Fruit fly (Drosophila melanogaster): ENCODE results near the gene mael.

The mael gene

DNA sequence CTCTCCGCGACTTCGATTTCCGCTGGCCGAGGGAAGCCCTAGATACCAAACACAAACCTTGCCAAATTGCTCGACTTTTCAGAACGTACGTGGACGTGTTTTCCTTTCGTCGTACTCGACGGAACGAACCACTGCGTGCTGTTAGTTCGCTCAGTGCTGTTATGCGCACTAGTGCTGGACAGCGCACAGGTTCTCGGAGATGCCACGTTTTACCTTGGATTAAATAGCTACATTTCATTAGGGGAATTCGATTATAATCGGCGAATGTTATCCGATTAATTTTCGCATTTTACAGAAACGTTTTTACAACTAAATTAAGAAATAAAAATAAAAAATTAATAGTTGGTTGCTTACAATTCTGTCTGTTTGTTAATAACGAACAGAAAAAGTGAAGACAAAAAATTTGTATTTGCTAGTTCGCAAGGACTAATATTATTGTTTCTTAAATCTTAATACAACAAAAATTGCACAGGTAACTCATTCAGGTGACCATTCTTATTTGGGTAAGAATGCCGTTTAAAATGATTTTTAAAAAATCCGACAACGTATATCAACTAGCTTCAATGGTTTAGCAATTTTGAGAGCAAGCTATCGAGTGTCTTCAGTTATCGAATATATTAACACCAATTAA, 3.8 kb upstream of the mael start, which contains the start of the genes ArfGAP3 and CG32452 (continued):
- peak; percentile 72 for TF ChIP-seq Lhr (GFP tag; optimal IDR thresholded peaks at IDR 0.05)
- peak; percentile 67 for TF ChIP-seq CG9215 (GFP tag; IDR thresholded peaks at IDR 0.05)
- peak; percentile 67 for TF ChIP-seq bab2 (GFP tag; optimal IDR thresholded peaks at IDR 0.05)
- TF ChIP-seq Dp (GFP tag; optimal IDR thresholded peaks at IDR 0.05), result peak; percentile 51
- peak; percentile 66 for TF ChIP-seq zen (tag; optimal IDR thresholded peaks at IDR 0.05)
- no peak for TF ChIP-seq lov (optimal IDR thresholded peaks at IDR 0.05)
- peak; percentile 45; the same call in 1 of the 3 replicates for TF ChIP-seq lov (GFP tag; IDR thresholded peaks at IDR 0.05)
- TF ChIP-seq CG6654 (GFP tag; optimal IDR thresholded peaks at IDR 0.05), result no peak
- TF ChIP-seq pnt (GFP tag; optimal IDR thresholded peaks at IDR 0.05), result peak; percentile 2
- TF ChIP-seq bcd (GFP tag; optimal IDR thresholded peaks at IDR 0.05), result peak; percentile 67
- peak; percentile 61 for TF ChIP-seq BtbVII (GFP tag; optimal IDR thresholded peaks at IDR 0.05)
- peak; percentile 74 for TF ChIP-seq CG18619 (GFP tag; optimal IDR thresholded peaks at IDR 0.05)
- TF ChIP-seq Taf1 (GFP tag; IDR thresholded peaks at IDR 0.05), result no peak
- peak; percentile 32; the same call in 1 of the 3 replicates for TF ChIP-seq Optix (GFP tag; IDR thresholded peaks at IDR 0.05)
- no peak for TF ChIP-seq fd64A (GFP tag; optimal IDR thresholded peaks at IDR 0.05)
- peak; percentile 31; the same call in 1 of the 2 replicates for TF ChIP-seq E2f1 (GFP tag; IDR thresholded peaks at IDR 0.05)
- TF ChIP-seq Oli (tag; optimal IDR thresholded peaks at IDR 0.05), result peak; percentile 57
- TF ChIP-seq CG8281 (tag; optimal IDR thresholded peaks at IDR 0.05), result peak; percentile 38
- no peak for TF ChIP-seq Kr (GFP tag; optimal IDR thresholded peaks at IDR 0.05)
- TF ChIP-seq gsb-n (tag; optimal IDR thresholded peaks at IDR 0.05), result peak; percentile 68
- peak; percentile 51; the same call in 1 of the 2 replicates for TF ChIP-seq esg (GFP tag; conservative IDR thresholded peaks at IDR 0.05)
- peak in 1 of 2 experiments; percentile 64 for TF ChIP-seq bsh (GFP tag; optimal IDR thresholded peaks at IDR 0.05)
- TF ChIP-seq bbx (GFP tag; IDR thresholded peaks at IDR 0.05; ENCODE audit: partially characterized antibody), result peak; percentile 26; the same call in 1 of the 2 replicates
- no peak for TF ChIP-seq Lim3 (GFP tag; IDR thresholded peaks at IDR 0.05)
- peak; percentile 50 for TF ChIP-seq CG3281 (GFP tag; optimal IDR thresholded peaks at IDR 0.05)
- 0 out of 2 replicates have a peak, but pooled peaks have one; percentile 36 for TF ChIP-seq wdn (GFP tag; IDR thresholded peaks at IDR 0.05)
- TF ChIP-seq ro (GFP tag; IDR thresholded peaks at IDR 0.05), result no peak
- TF ChIP-seq CG14860 (GFP tag; IDR thresholded peaks at IDR 0.05; ENCODE audit: partially characterized antibody), result no peak
- TF ChIP-seq Gsc (GFP tag; IDR thresholded peaks at IDR 0.05), result no peak
- TF ChIP-seq eve (GFP tag; optimal IDR thresholded peaks at IDR 0.05), result no peak
- TF ChIP-seq CG13287 (GFP tag; IDR thresholded peaks at IDR 0.05; ENCODE audit: partially characterized antibody), result peak; percentile 68
- TF ChIP-seq en (GFP tag; optimal IDR thresholded peaks at IDR 0.05), result peak; percentile 5
- TF ChIP-seq zen2 (GFP tag; IDR thresholded peaks at IDR 0.05; ENCODE audit: partially characterized antibody), result peak; percentile 27; the same call in 2 of the 3 replicates
- peak; percentile 68 to 82 for TF ChIP-seq dpn (GFP tag; optimal IDR thresholded peaks at IDR 0.05)
- TF ChIP-seq Hmx (GFP tag; optimal IDR thresholded peaks at IDR 0.05), result no peak
- peak; percentile 66 for TF ChIP-seq PHDP (tag; optimal IDR thresholded peaks at IDR 0.05)
- peak; percentile 58 for TF ChIP-seq CG17802 (tag; optimal IDR thresholded peaks at IDR 0.05)
- TF ChIP-seq CG1024 (GFP tag; IDR thresholded peaks at IDR 0.05), result 0 out of 2 replicates have a peak, but pooled peaks have one; percentile 28
- TF ChIP-seq CG6175 (GFP tag; IDR thresholded peaks at IDR 0.05), result peak; percentile 34; the same call in 1 of the 3 replicates
- TF ChIP-seq CG10267 (tag; optimal IDR thresholded peaks at IDR 0.05), result peak; percentile 91
- peak; percentile 81 for TF ChIP-seq CG10543 (GFP tag; optimal IDR thresholded peaks at IDR 0.05)
- TF ChIP-seq CG13296 (GFP tag; optimal IDR thresholded peaks at IDR 0.05), result peak; percentile 68
- TF ChIP-seq CG2712 (tag; optimal IDR thresholded peaks at IDR 0.05), result peak; percentile 80
- TF ChIP-seq MESR4 (GFP tag; optimal IDR thresholded peaks at IDR 0.05), result peak; percentile 98
- peak; percentile 51 for TF ChIP-seq HLH4C (GFP tag; IDR thresholded peaks at IDR 0.05; ENCODE audit: partially characterized antibody)
- TF ChIP-seq seq (GFP tag; IDR thresholded peaks at IDR 0.05), result peak; percentile 56; the same call in 1 of the 2 replicates
- TF ChIP-seq pfk (GFP tag; optimal IDR thresholded peaks at IDR 0.05), result peak; percentile 78
- TF ChIP-seq ssp (GFP tag; IDR thresholded peaks at IDR 0.05), result peak; percentile 74

Measured in whole organism, embryonic.